Fruit fly (Drosophila melanogaster) whole organism, prepupa: Measurements from ENCODE around the gene lark.

Source experiments
- Blimp-1 ChIP-seq: fragments of 200-800 bp; sonication (Bioruptor generic); optimal IDR thresholded peaks from 3 replicates; lab custom pipeline; 2017; ENCODE audit warnings: missing biosample characterization, missing genetic modification characterization, mild to moderate bottlenecking, moderate library complexity, missing genetic modification reagents
- CG10631 ChIP-seq: fragments of 200-800 bp; sonication (Bioruptor generic); optimal IDR thresholded peaks from 2 replicates; lab custom pipeline; 2016; ENCODE audit warnings: missing biosample characterization, missing genetic modification characterization
- CG10669 ChIP-seq: fragments of 200-800 bp; sonication (Bioruptor generic); optimal IDR thresholded peaks from 3 replicates; lab custom pipeline; 2018; ENCODE audit warnings: missing biosample characterization, mild to moderate bottlenecking, missing genetic modification characterization, moderate library complexity
- CG11294 ChIP-seq: fragments of 200-800 bp; sonication (Bioruptor generic); IDR thresholded peaks from 2 replicates; pipeline ENCODE4 v1.3.6; 2022; ENCODE audit warnings: missing biosample characterization, missing genetic modification characterization
- CG11762 ChIP-seq: fragments of 200-800 bp; sonication (Bioruptor generic); optimal IDR thresholded peaks from 3 replicates; lab custom pipeline; 2016; ENCODE audit warnings: missing biosample characterization, missing genetic modification characterization; ENCODE audit not compliant: insufficient read depth
- CG11902 ChIP-seq: fragments of 200-800 bp; sonication (Bioruptor generic); optimal IDR thresholded peaks from 3 replicates; lab custom pipeline; 2016; ENCODE audit warnings: missing biosample characterization, missing genetic modification characterization
- CG3032 ChIP-seq: fragments of 200-800 bp; optimal IDR thresholded peaks from 2 replicates; lab custom pipeline; 2019; ENCODE audit warnings: missing biosample characterization, mild to moderate bottlenecking, missing genetic modification characterization, moderate library complexity
- CG31627 ChIP-seq: fragments of 200-800 bp; sonication (Bioruptor generic); optimal IDR thresholded peaks from 3 replicates; lab custom pipeline; 2016; ENCODE audit warnings: missing biosample characterization, missing genetic modification characterization
- CG32006 ChIP-seq: fragments of 200-800 bp; sonication (Bioruptor generic); optimal IDR thresholded peaks from 3 replicates; lab custom pipeline; 2017; ENCODE audit warnings: missing biosample characterization, mild to moderate bottlenecking, missing genetic modification characterization
- CG34406 ChIP-seq: fragments of 200-800 bp; sonication (Bioruptor generic); optimal IDR thresholded peaks from 3 replicates; lab custom pipeline; 2016; ENCODE audit warnings: missing biosample characterization, missing genetic modification characterization
- CG3919 ChIP-seq: fragments of 200-800 bp; sonication (Bioruptor generic); optimal IDR thresholded peaks from 3 replicates; lab custom pipeline; 2016; ENCODE audit warnings: missing biosample characterization, missing genetic modification characterization
- CG4318 ChIP-seq: fragments of 200-800 bp; sonication (Bioruptor generic); optimal IDR thresholded peaks from 3 replicates; lab custom pipeline; 2017; ENCODE audit warnings: missing biosample characterization, mild to moderate bottlenecking, missing genetic modification characterization
- CG6163 ChIP-seq: fragments of 200-800 bp; sonication (Bioruptor generic); IDR thresholded peaks from 3 replicates; pipeline ENCODE4 v1.3.6; 2022; ENCODE audit warnings: missing biosample characterization, missing genetic modification characterization
- CG6276 ChIP-seq: fragments of 200-800 bp; sonication (Bioruptor generic); optimal IDR thresholded peaks from 2 replicates; lab custom pipeline; 2017; ENCODE audit warnings: missing biosample characterization, mild to moderate bottlenecking, missing genetic modification characterization
- CG6808 ChIP-seq: fragments of 200-800 bp; sonication (Bioruptor generic); optimal IDR thresholded peaks from 3 replicates; lab custom pipeline; 2017; ENCODE audit warnings: missing biosample characterization, missing genetic modification characterization, mild to moderate bottlenecking, moderate library complexity, missing genetic modification reagents
- CG6854 ChIP-seq: fragments of 200-800 bp; sonication (Bioruptor generic); optimal IDR thresholded peaks from 2 replicates; lab custom pipeline; 2017; ENCODE audit warnings: missing biosample characterization, mild to moderate bottlenecking, missing genetic modification characterization
- CG7368 ChIP-seq: fragments of 200-800 bp; sonication (Bioruptor generic); optimal IDR thresholded peaks from 3 replicates; lab custom pipeline; 2016; ENCODE audit warnings: missing biosample characterization, missing genetic modification characterization
- CG8632 ChIP-seq: fragments of 200-800 bp; sonication (Bioruptor generic); optimal IDR thresholded peaks from 3 replicates; lab custom pipeline; 2016; ENCODE audit warnings: missing biosample characterization, missing genetic modification characterization
- CG9139 ChIP-seq: fragments of 200-800 bp; sonication (Bioruptor generic); optimal IDR thresholded peaks from 3 replicates; lab custom pipeline; 2017; ENCODE audit warnings: missing biosample characterization, mild to moderate bottlenecking, missing genetic modification characterization
- Eip93F ChIP-seq: fragments of 200-800 bp; sonication (Bioruptor generic); optimal IDR thresholded peaks from 2 replicates; lab custom pipeline; 2016; ENCODE audit warnings: missing biosample characterization, mild to moderate bottlenecking, missing genetic modification characterization
- Ets21C ChIP-seq: fragments of 200-800 bp; sonication (Bioruptor generic); optimal IDR thresholded peaks from 3 replicates; lab custom pipeline; 2016; ENCODE audit warnings: missing biosample characterization, missing genetic modification characterization
- Ets96B ChIP-seq: fragments of 200-800 bp; optimal IDR thresholded peaks from 2 replicates; lab custom pipeline; 2019; ENCODE audit warnings: missing biosample characterization, mild to moderate bottlenecking, missing genetic modification characterization, moderate library complexity
- Gug ChIP-seq: fragments of 200-800 bp; sonication (Bioruptor generic); IDR thresholded peaks from 2 replicates; pipeline ENCODE4 v1.3.6; 2022; ENCODE audit warnings: missing biosample characterization, missing genetic modification characterization
- Hr39 ChIP-seq: fragments of 200-800 bp; sonication (Bioruptor generic); optimal IDR thresholded peaks from 2 replicates; lab custom pipeline; 2016; ENCODE audit warnings: missing biosample characterization, missing genetic modification characterization
- Hr4 ChIP-seq: fragments of 200-800 bp; sonication (Bioruptor generic); optimal IDR thresholded peaks from 3 replicates; lab custom pipeline; 2016; ENCODE audit warnings: missing biosample characterization, missing genetic modification characterization
- Met ChIP-seq: fragments of 200-800 bp; sonication (Bioruptor generic); optimal IDR thresholded peaks from 3 replicates; lab custom pipeline; 2016; ENCODE audit warnings: missing biosample characterization, missing genetic modification characterization
- Smox ChIP-seq: fragments of 200-800 bp; sonication (Bioruptor generic); optimal IDR thresholded peaks from 3 replicates; lab custom pipeline; 2016; ENCODE audit warnings: missing biosample characterization, missing genetic modification characterization
- Sox102F ChIP-seq: fragments of 200-800 bp; sonication (Bioruptor generic); optimal IDR thresholded peaks from 2 replicates; lab custom pipeline; 2016; ENCODE audit warnings: missing biosample characterization, mild to moderate bottlenecking, missing genetic modification characterization
- Sox14 ChIP-seq: fragments of 200-800 bp; sonication (Bioruptor generic); optimal IDR thresholded peaks from 3 replicates; lab custom pipeline; 2016; ENCODE audit warnings: missing biosample characterization, missing genetic modification characterization
- acj6 ChIP-seq: fragments of 200-800 bp; sonication (Bioruptor generic); optimal IDR thresholded peaks from 3 replicates; lab custom pipeline; 2016; ENCODE audit warnings: missing biosample characterization, missing genetic modification characterization
- cyc ChIP-seq: fragments of 200-800 bp; sonication (Bioruptor generic); optimal IDR thresholded peaks from 3 replicates; lab custom pipeline; 2016; ENCODE audit warnings: missing biosample characterization, missing genetic modification characterization
- dac ChIP-seq: fragments of 200-800 bp; sonication (Bioruptor generic); optimal IDR thresholded peaks from 2 replicates; lab custom pipeline; 2017; ENCODE audit warnings: missing biosample characterization, mild to moderate bottlenecking, missing genetic modification characterization
- dsx ChIP-seq: fragments of 200-800 bp; optimal IDR thresholded peaks from 3 replicates; lab custom pipeline; 2019; ENCODE audit warnings: missing biosample characterization, mild to moderate bottlenecking, missing genetic modification characterization, moderate library complexity; ENCODE audit not compliant: poor library complexity, severe bottlenecking
- eg ChIP-seq: fragments of 200-800 bp; sonication (Bioruptor generic); IDR thresholded peaks from 3 replicates; pipeline ENCODE4 v1.3.6; 2022; ENCODE audit warnings: missing biosample characterization, missing genetic modification characterization
- esn ChIP-seq: fragments of 200-800 bp; sonication (Bioruptor generic); optimal IDR thresholded peaks from 2 replicates; lab custom pipeline; 2016; ENCODE audit warnings: missing biosample characterization, mild to moderate bottlenecking, missing genetic modification characterization, moderate library complexity
- fd59A ChIP-seq: fragments of 200-800 bp; sonication (Bioruptor generic); optimal IDR thresholded peaks from 2 replicates; lab custom pipeline; 2017; ENCODE audit warnings: missing biosample characterization, mild to moderate bottlenecking, missing genetic modification characterization, missing genetic modification reagents
- fd85E ChIP-seq: fragments of 200-800 bp; sonication (Bioruptor generic); optimal IDR thresholded peaks from 3 replicates; lab custom pipeline; 2016; ENCODE audit warnings: missing biosample characterization, missing genetic modification characterization
- fkh ChIP-seq: fragments of 200-800 bp; sonication (Bioruptor generic); optimal IDR thresholded peaks from 3 replicates; lab custom pipeline; 2017; ENCODE audit warnings: missing biosample characterization, mild to moderate bottlenecking, missing genetic modification characterization, moderate library complexity
- lz ChIP-seq: fragments of 200-800 bp; sonication (Bioruptor generic); optimal IDR thresholded peaks from 3 replicates; lab custom pipeline; 2016; ENCODE audit warnings: missing biosample characterization, missing genetic modification characterization
- pdm3 ChIP-seq: fragments of 200-800 bp; sonication (Bioruptor generic); optimal IDR thresholded peaks from 3 replicates; lab custom pipeline; 2016; ENCODE audit warnings: missing biosample characterization, missing genetic modification characterization
- salr ChIP-seq, 2 experiments: fragments of 200-800 bp; sonication (Bioruptor generic); optimal IDR thresholded peaks; 3 replicates each; lab custom pipeline; 2016 to 2018; ENCODE audit warnings: missing biosample characterization in 2 of 2, missing genetic modification characterization in 2 of 2, mild to moderate bottlenecking in 1 of 2
- ss ChIP-seq, 2 experiments: fragments of 200-800 bp; sonication (Bioruptor generic); optimal IDR thresholded peaks; 2 replicates in 1 of 2; 3 replicates in 1 of 2; lab custom pipeline; 2017 to 2018; ENCODE audit warnings: mild to moderate bottlenecking in 2 of 2, missing biosample characterization in 2 of 2, missing genetic modification characterization in 2 of 2, moderate library complexity in 1 of 2
- svp ChIP-seq: fragments of 200-800 bp; sonication (Bioruptor generic); peaks from one replicate; lab custom pipeline; 2016; ENCODE audit warnings: missing biosample characterization, missing genetic modification characterization
- vri ChIP-seq: fragments of 200-800 bp; sonication (Bioruptor generic); optimal IDR thresholded peaks from 3 replicates; lab custom pipeline; 2016; ENCODE audit warnings: missing biosample characterization, mild to moderate bottlenecking, missing genetic modification characterization

The lark gene

dm6 chr3L:7361095-7361522 is 22.0 kb downstream of the lark start (continued):
- TF ChIP-seq dac (GFP tag; lab: Kevin White, UChicago): peak; percentile 0
- TF ChIP-seq Hr39 (GFP tag; lab: Kevin White, UChicago): no peak
- no peak for TF ChIP-seq esn
- no peak for TF ChIP-seq vri (GFP tag; lab: Kevin White, UChicago)
- peak; percentile 50 for TF ChIP-seq Hr4 (GFP tag; lab: Kevin White, UChicago)
- peak; percentile 5 for TF ChIP-seq CG34406 (GFP tag; lab: Kevin White, UChicago)
- TF ChIP-seq CG8632: no peak
- no peak for TF ChIP-seq pdm3 (GFP tag; lab: Kevin White, UChicago)
- no peak for TF ChIP-seq CG11762 (GFP tag; lab: Kevin White, UChicago)
- TF ChIP-seq salr (GFP tag; optimal IDR thresholded peaks at IDR 0.05; lab: Kevin White, UChicago): no peak
- TF ChIP-seq CG3919 (GFP tag; lab: Kevin White, UChicago): no peak
- TF ChIP-seq CG11294 (GFP tag; lab: Robert Waterston, UW): no peak
- peak; percentile 74; the same call in 2 of the 3 replicates for TF ChIP-seq eg (GFP tag; lab: Robert Waterston, UW)
- peak; percentile 82 for TF ChIP-seq CG6808 (GFP tag; lab: Kevin White, UChicago)
- no peak for TF ChIP-seq CG3032 (tag; lab: Kevin White, UChicago)
- no peak for TF ChIP-seq fd59A (GFP tag; lab: Kevin White, UChicago)
- TF ChIP-seq CG10669 (GFP tag; lab: Kevin White, UChicago): peak; percentile 21
- TF ChIP-seq CG7368 (GFP tag; lab: Kevin White, UChicago): peak; percentile 53
- peak; percentile 23 to 47 for TF ChIP-seq ss (GFP tag; optimal IDR thresholded peaks at IDR 0.05; lab: Kevin White, UChicago)
- no peak for TF ChIP-seq CG4318 (GFP tag; lab: Kevin White, UChicago)
- TF ChIP-seq CG11902 (GFP tag; lab: Kevin White, UChicago): no peak
- TF ChIP-seq svp: peak; percentile 95
- peak; percentile 39 for TF ChIP-seq CG6854 (GFP tag; lab: Kevin White, UChicago)
- peak; percentile 62 for TF ChIP-seq CG6276 (GFP tag; lab: Kevin White, UChicago)
- peak; percentile 51 for TF ChIP-seq CG9139
- TF ChIP-seq dsx (GFP tag; lab: Kevin White, UChicago): no peak
- no peak for TF ChIP-seq fd85E (GFP tag; lab: Kevin White, UChicago)
- no peak for TF ChIP-seq cyc

- TF ChIP-seq fkh (GFP tag; lab: Kevin White, UChicago) (peak; percentile 57), CG7368 (GFP tag; lab: Kevin White, UChicago) (no peak)
Observed at dm6 chr3L:7364717-7365278, 25.7 kb downstream of the lark start.

dm6 chr3L:7367798-7368678 is 29.0 kb downstream of the lark start:
- no peak for TF ChIP-seq Smox (GFP tag; lab: Kevin White, UChicago)
- no peak for TF ChIP-seq CG11762 (GFP tag; lab: Kevin White, UChicago)
- TF ChIP-seq Blimp-1: peak; percentile 5
- peak; percentile 46 for TF ChIP-seq Sox102F (GFP tag; lab: Kevin White, UChicago)
- no peak for TF ChIP-seq Ets21C (GFP tag; lab: Kevin White, UChicago)
- peak; percentile 10 for TF ChIP-seq CG8632
- no peak for TF ChIP-seq CG10631 (GFP tag; lab: Kevin White, UChicago)
- peak; percentile 10 for TF ChIP-seq CG31627
- TF ChIP-seq Hr4 (GFP tag; lab: Kevin White, UChicago): peak; percentile 17
- peak; percentile 10 for TF ChIP-seq acj6
- TF ChIP-seq Ets96B (tag; lab: Kevin White, UChicago): no peak
- TF ChIP-seq CG9139: no peak
- TF ChIP-seq vri (GFP tag; lab: Kevin White, UChicago): peak; percentile 2
- peak; percentile 21 for TF ChIP-seq CG32006
- peak; percentile 20 for TF ChIP-seq Met
- TF ChIP-seq Sox14 (GFP tag; lab: Kevin White, UChicago): peak; percentile 94
- peak; percentile 44 to 45 for TF ChIP-seq ss (GFP tag; optimal IDR thresholded peaks at IDR 0.05; lab: Kevin White, UChicago)
- peak; percentile 42; the same call in 1 of the 3 replicates for TF ChIP-seq CG6163
- no peak for TF ChIP-seq Gug (GFP tag; lab: Robert Waterston, UW)
- no peak for TF ChIP-seq CG34406 (GFP tag; lab: Kevin White, UChicago)
- peak; percentile 8 for TF ChIP-seq CG10669 (GFP tag; lab: Kevin White, UChicago)
- peak; percentile 73 for TF ChIP-seq Eip93F
- peak; percentile 48 for TF ChIP-seq svp
- TF ChIP-seq lz: peak; percentile 25
